Worm (Caenorhabditis elegans): Measurements from ENCODE around the gene R03G8.6.
A peak's percentile ranks its signal among the peaks of the same experiment; 100 is the strongest.

The R03G8.6 gene

DNA sequence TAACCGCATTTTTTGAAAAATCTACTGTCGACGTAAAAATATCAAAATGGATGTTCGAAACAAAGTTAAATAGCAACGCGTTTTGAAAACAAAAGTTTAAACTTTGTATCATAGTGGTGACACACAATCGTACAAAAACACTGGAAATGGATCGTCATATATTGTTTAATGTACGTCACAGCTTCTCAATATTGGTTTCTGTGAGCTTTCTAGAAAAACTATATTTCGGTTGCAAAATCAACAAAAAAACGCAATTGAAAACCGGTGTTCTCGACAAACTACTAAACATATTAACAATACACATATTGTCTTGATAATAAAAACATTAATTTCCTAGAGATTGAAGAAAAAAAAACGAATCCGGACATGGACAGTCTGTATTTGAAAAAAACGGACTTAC is at the start of gene R03G8.6:
TSS of gene R03G8.6 (minus strand) at position 101 of the 400 bp plus-strand sequence.
- TF ChIP-seq C34F6.9 (tag; optimal IDR thresholded peaks at IDR 0.05): no peak
- no peak for TF ChIP-seq nhr-11 (tag; optimal IDR thresholded peaks at IDR 0.05)
- no peak for TF ChIP-seq snpc-4 (tag; optimal IDR thresholded peaks at IDR 0.05)
- no peak for TF ChIP-seq ztf-1 (GFP tag; conservative IDR thresholded peaks at IDR 0.05)
- no peak for TF ChIP-seq skn-1 (tag; optimal IDR thresholded peaks at IDR 0.05)
- no peak for TF ChIP-seq lin-11 (tag; optimal IDR thresholded peaks at IDR 0.05)
- TF ChIP-seq fos-1 (tag; optimal IDR thresholded peaks at IDR 0.05): no peak
- no peak for TF ChIP-seq nhr-23 (tag; optimal IDR thresholded peaks at IDR 0.05)
- TF ChIP-seq Y55F3AM.14 (GFP tag; optimal IDR thresholded peaks at IDR 0.05): no peak
- no peak for TF ChIP-seq zag-1 (tag; optimal IDR thresholded peaks at IDR 0.05)

ce11 chrX:13147105-13147504 is 46.8 kb upstream of the R03G8.6 start:
- TF ChIP-seq nhr-10 (tag; optimal IDR thresholded peaks at IDR 0.05) (no peak), nhr-21 (tag; optimal IDR thresholded peaks at IDR 0.05) (peak; percentile 3), nhr-129 (tag; optimal IDR thresholded peaks at IDR 0.05) (peak; percentile 73), C34F6.9 (tag; optimal IDR thresholded peaks at IDR 0.05) (peak; percentile 23), lsy-2 (tag; optimal IDR thresholded peaks at IDR 0.05) (peak in 1 of 2 experiments; percentile 1), nhr-25 (tag; optimal IDR thresholded peaks at IDR 0.05) (peak; percentile 60), egl-27 (tag; optimal IDR thresholded peaks at IDR 0.05) (no peak), F13H6.1 (tag; optimal IDR thresholded peaks at IDR 0.05) (peak; percentile 3), crh-2 (tag; optimal IDR thresholded peaks at IDR 0.05) (peak; percentile 24), lin-11 (tag; optimal IDR thresholded peaks at IDR 0.05) (peak; percentile 34), skn-1 (tag; optimal IDR thresholded peaks at IDR 0.05) (no peak), ama-1 (optimal IDR thresholded peaks at IDR 0.05) (no peak), nhr-6 (tag; optimal IDR thresholded peaks at IDR 0.05) (no peak)

ce11 chrX:13145988-13146873 is 45.9 kb upstream of the R03G8.6 start:
- no peak for TF ChIP-seq C34F6.9 (tag; optimal IDR thresholded peaks at IDR 0.05)
- TF ChIP-seq blmp-1 (tag; optimal IDR thresholded peaks at IDR 0.05; ENCODE audit: insufficient read depth): peak; percentile 93
- peak; percentile 20 for TF ChIP-seq nhr-25 (tag; optimal IDR thresholded peaks at IDR 0.05)

ce11 chrX:13144975-13145618 is 44.8 kb upstream of the R03G8.6 start:
- TF ChIP-seq nhr-10 (tag; optimal IDR thresholded peaks at IDR 0.05) (peak; percentile 77), ama-1 (optimal IDR thresholded peaks at IDR 0.05) (peak; percentile 97), elt-1 (tag; optimal IDR thresholded peaks at IDR 0.05) (peak; percentile 12), nhr-129 (tag; optimal IDR thresholded peaks at IDR 0.05) (peak; percentile 97), ztf-4 (tag; optimal IDR thresholded peaks at IDR 0.05) (peak; percentile 92), elt-3 (tag; optimal IDR thresholded peaks at IDR 0.05) (no peak), R02D3.7 (tag; optimal IDR thresholded peaks at IDR 0.05) (no peak), blmp-1 (tag; optimal IDR thresholded peaks at IDR 0.05; ENCODE audit: insufficient read depth) (peak; percentile 87), nhr-77 (tag; optimal IDR thresholded peaks at IDR 0.05) (peak; percentile 2), sem-4 (tag; optimal IDR thresholded peaks at IDR 0.05) (peak; percentile 96), dmd-4 (tag; optimal IDR thresholded peaks at IDR 0.05) (no peak), ztf-1 (GFP tag; conservative IDR thresholded peaks at IDR 0.05) (no peak), lin-39 (tag; optimal IDR thresholded peaks at IDR 0.05) (peak; percentile 76), ZK546.5 (tag; optimal IDR thresholded peaks at IDR 0.05) (no peak), nhr-21 (tag; optimal IDR thresholded peaks at IDR 0.05) (peak; percentile 96), gmeb-1 (tag; optimal IDR thresholded peaks at IDR 0.05) (peak; percentile 81), mdl-1 (tag; optimal IDR thresholded peaks at IDR 0.05) (peak; percentile 93 to 99), mbf-1 (tag; optimal IDR thresholded peaks at IDR 0.05) (no peak), crh-2 (tag; optimal IDR thresholded peaks at IDR 0.05) (peak; percentile 96), egl-27 (tag; optimal IDR thresholded peaks at IDR 0.05) (peak; percentile 97), lsy-2 (tag; optimal IDR thresholded peaks at IDR 0.05) (peak; percentile 78 to 92), unc-55 (GFP tag; optimal IDR thresholded peaks at IDR 0.05) (peak; percentile 92), nhr-11 (tag; optimal IDR thresholded peaks at IDR 0.05) (peak; percentile 62), nhr-6 (tag; optimal IDR thresholded peaks at IDR 0.05) (peak; percentile 90), lin-11 (tag; optimal IDR thresholded peaks at IDR 0.05) (peak; percentile 86), Y55F3AM.14 (GFP tag; optimal IDR thresholded peaks at IDR 0.05) (peak; percentile 79), lin-13 (GFP tag; optimal IDR thresholded peaks at IDR 0.05) (peak; percentile 92), nhr-23 (tag; optimal IDR thresholded peaks at IDR 0.05) (no peak), unc-39 (tag; optimal IDR thresholded peaks at IDR 0.05) (peak; percentile 95), ceh-82 (tag; optimal IDR thresholded peaks at IDR 0.05) (peak; percentile 80), C34F6.9 (tag; optimal IDR thresholded peaks at IDR 0.05) (peak; percentile 97), ceh-16 (tag; optimal IDR thresholded peaks at IDR 0.05) (peak; percentile 84), peb-1 (tag; optimal IDR thresholded peaks at IDR 0.05) (no peak), ztf-11 (tag; optimal IDR thresholded peaks at IDR 0.05) (no peak), sma-9 (GFP tag; optimal IDR thresholded peaks at IDR 0.05) (peak; percentile 95), sma-9 (tag; optimal IDR thresholded peaks at IDR 0.05) (no peak), nhr-25 (tag; optimal IDR thresholded peaks at IDR 0.05) (peak; percentile 96), snpc-4 (tag; optimal IDR thresholded peaks at IDR 0.05) (peak; percentile 66)

Data from whole organism, L2 larva.